Fruit fly (Drosophila melanogaster) whole organism, prepupa: Measurements from ENCODE around the gene CG1304.

Source experiments
- Blimp-1 ChIP-seq: fragments of 200-800 bp; sonication (Bioruptor generic); optimal IDR thresholded peaks from 3 replicates; lab custom pipeline; 2017; ENCODE audit warnings: missing biosample characterization, missing genetic modification characterization, mild to moderate bottlenecking, moderate library complexity, missing genetic modification reagents
- CG10631 ChIP-seq: fragments of 200-800 bp; sonication (Bioruptor generic); optimal IDR thresholded peaks from 2 replicates; lab custom pipeline; 2016; ENCODE audit warnings: missing biosample characterization, missing genetic modification characterization
- CG10669 ChIP-seq: fragments of 200-800 bp; sonication (Bioruptor generic); optimal IDR thresholded peaks from 3 replicates; lab custom pipeline; 2018; ENCODE audit warnings: missing biosample characterization, mild to moderate bottlenecking, missing genetic modification characterization, moderate library complexity
- CG11294 ChIP-seq: fragments of 200-800 bp; sonication (Bioruptor generic); IDR thresholded peaks from 2 replicates; pipeline ENCODE4 v1.3.6; 2022; ENCODE audit warnings: missing biosample characterization, missing genetic modification characterization
- CG11762 ChIP-seq: fragments of 200-800 bp; sonication (Bioruptor generic); optimal IDR thresholded peaks from 3 replicates; lab custom pipeline; 2016; ENCODE audit warnings: missing biosample characterization, missing genetic modification characterization; ENCODE audit not compliant: insufficient read depth
- CG11902 ChIP-seq: fragments of 200-800 bp; sonication (Bioruptor generic); optimal IDR thresholded peaks from 3 replicates; lab custom pipeline; 2016; ENCODE audit warnings: missing biosample characterization, missing genetic modification characterization
- CG15336 ChIP-seq: fragments of 200-800 bp; sonication (Bioruptor generic); IDR thresholded peaks from 2 replicates; pipeline ENCODE4 v1.3.6; 2022; ENCODE audit warnings: missing biosample characterization, missing genetic modification characterization
- CG1621 ChIP-seq: fragments of 200-800 bp; sonication (Bioruptor generic); optimal IDR thresholded peaks from 3 replicates; lab custom pipeline; 2018; ENCODE audit warnings: missing biosample characterization, mild to moderate bottlenecking, missing genetic modification characterization
- CG16779 ChIP-seq: fragments of 200-800 bp; sonication (Bioruptor generic); optimal IDR thresholded peaks from 3 replicates; lab custom pipeline; 2017; ENCODE audit warnings: missing biosample characterization, mild to moderate bottlenecking, missing genetic modification characterization
- CG3032 ChIP-seq: fragments of 200-800 bp; optimal IDR thresholded peaks from 2 replicates; lab custom pipeline; 2019; ENCODE audit warnings: missing biosample characterization, mild to moderate bottlenecking, missing genetic modification characterization, moderate library complexity
- CG31627 ChIP-seq: fragments of 200-800 bp; sonication (Bioruptor generic); optimal IDR thresholded peaks from 3 replicates; lab custom pipeline; 2016; ENCODE audit warnings: missing biosample characterization, missing genetic modification characterization
- CG34406 ChIP-seq: fragments of 200-800 bp; sonication (Bioruptor generic); optimal IDR thresholded peaks from 3 replicates; lab custom pipeline; 2016; ENCODE audit warnings: missing biosample characterization, missing genetic modification characterization
- CG3919 ChIP-seq: fragments of 200-800 bp; sonication (Bioruptor generic); optimal IDR thresholded peaks from 3 replicates; lab custom pipeline; 2016; ENCODE audit warnings: missing biosample characterization, missing genetic modification characterization
- CG4318 ChIP-seq: fragments of 200-800 bp; sonication (Bioruptor generic); optimal IDR thresholded peaks from 3 replicates; lab custom pipeline; 2017; ENCODE audit warnings: missing biosample characterization, mild to moderate bottlenecking, missing genetic modification characterization
- CG6276 ChIP-seq: fragments of 200-800 bp; sonication (Bioruptor generic); optimal IDR thresholded peaks from 2 replicates; lab custom pipeline; 2017; ENCODE audit warnings: missing biosample characterization, mild to moderate bottlenecking, missing genetic modification characterization
- CG6792 ChIP-seq: fragments of 200-800 bp; sonication (Bioruptor generic); optimal IDR thresholded peaks from 3 replicates; lab custom pipeline; 2016; ENCODE audit warnings: missing biosample characterization, missing genetic modification characterization
- CG6808 ChIP-seq: fragments of 200-800 bp; sonication (Bioruptor generic); optimal IDR thresholded peaks from 3 replicates; lab custom pipeline; 2017; ENCODE audit warnings: missing biosample characterization, missing genetic modification characterization, mild to moderate bottlenecking, moderate library complexity, missing genetic modification reagents
- CG6854 ChIP-seq: fragments of 200-800 bp; sonication (Bioruptor generic); optimal IDR thresholded peaks from 2 replicates; lab custom pipeline; 2017; ENCODE audit warnings: missing biosample characterization, mild to moderate bottlenecking, missing genetic modification characterization
- CG7368 ChIP-seq: fragments of 200-800 bp; sonication (Bioruptor generic); optimal IDR thresholded peaks from 3 replicates; lab custom pipeline; 2016; ENCODE audit warnings: missing biosample characterization, missing genetic modification characterization
- CG8119 ChIP-seq: fragments of 200-800 bp; sonication (Bioruptor generic); IDR thresholded peaks from 3 replicates; pipeline ENCODE4 v1.3.6; 2022; ENCODE audit warnings: missing biosample characterization, missing genetic modification characterization
- CG8632 ChIP-seq: fragments of 200-800 bp; sonication (Bioruptor generic); optimal IDR thresholded peaks from 3 replicates; lab custom pipeline; 2016; ENCODE audit warnings: missing biosample characterization, missing genetic modification characterization
- CG9139 ChIP-seq: fragments of 200-800 bp; sonication (Bioruptor generic); optimal IDR thresholded peaks from 3 replicates; lab custom pipeline; 2017; ENCODE audit warnings: missing biosample characterization, mild to moderate bottlenecking, missing genetic modification characterization
- Eip75B ChIP-seq: fragments of 200-800 bp; sonication (Bioruptor generic); optimal IDR thresholded peaks from 3 replicates; lab custom pipeline; 2016; ENCODE audit warnings: missing biosample characterization, missing genetic modification characterization
- Eip78C ChIP-seq: fragments of 200-800 bp; sonication (Bioruptor generic); peaks from one replicate; lab custom pipeline; 2016; ENCODE audit warnings: missing biosample characterization, missing genetic modification characterization
- Eip93F ChIP-seq: fragments of 200-800 bp; sonication (Bioruptor generic); optimal IDR thresholded peaks from 2 replicates; lab custom pipeline; 2016; ENCODE audit warnings: missing biosample characterization, mild to moderate bottlenecking, missing genetic modification characterization
- Ets21C ChIP-seq: fragments of 200-800 bp; sonication (Bioruptor generic); optimal IDR thresholded peaks from 3 replicates; lab custom pipeline; 2016; ENCODE audit warnings: missing biosample characterization, missing genetic modification characterization
- Gug ChIP-seq: fragments of 200-800 bp; sonication (Bioruptor generic); IDR thresholded peaks from 2 replicates; pipeline ENCODE4 v1.3.6; 2022; ENCODE audit warnings: missing biosample characterization, missing genetic modification characterization
- Hr39 ChIP-seq: fragments of 200-800 bp; sonication (Bioruptor generic); optimal IDR thresholded peaks from 2 replicates; lab custom pipeline; 2016; ENCODE audit warnings: missing biosample characterization, missing genetic modification characterization
- Hr4 ChIP-seq: fragments of 200-800 bp; sonication (Bioruptor generic); optimal IDR thresholded peaks from 3 replicates; lab custom pipeline; 2016; ENCODE audit warnings: missing biosample characterization, missing genetic modification characterization
- Lpt ChIP-seq: fragments of 200-800 bp; sonication (Bioruptor generic); optimal IDR thresholded peaks from 3 replicates; lab custom pipeline; 2016; ENCODE audit warnings: missing biosample characterization, missing genetic modification characterization
- Met ChIP-seq: fragments of 200-800 bp; sonication (Bioruptor generic); optimal IDR thresholded peaks from 3 replicates; lab custom pipeline; 2016; ENCODE audit warnings: missing biosample characterization, missing genetic modification characterization
- OdsH ChIP-seq: fragments of 200-800 bp; sonication (Bioruptor generic); optimal IDR thresholded peaks from 3 replicates; lab custom pipeline; 2016; ENCODE audit warnings: missing biosample characterization, missing genetic modification characterization
- Smox ChIP-seq: fragments of 200-800 bp; sonication (Bioruptor generic); optimal IDR thresholded peaks from 3 replicates; lab custom pipeline; 2016; ENCODE audit warnings: missing biosample characterization, missing genetic modification characterization
- Sox102F ChIP-seq: fragments of 200-800 bp; sonication (Bioruptor generic); optimal IDR thresholded peaks from 2 replicates; lab custom pipeline; 2016; ENCODE audit warnings: missing biosample characterization, mild to moderate bottlenecking, missing genetic modification characterization
- Sox14 ChIP-seq: fragments of 200-800 bp; sonication (Bioruptor generic); optimal IDR thresholded peaks from 3 replicates; lab custom pipeline; 2016; ENCODE audit warnings: missing biosample characterization, missing genetic modification characterization
- Sox15 ChIP-seq: fragments of 200-800 bp; sonication (Bioruptor generic); optimal IDR thresholded peaks from 3 replicates; lab custom pipeline; 2016; ENCODE audit warnings: missing biosample characterization, missing genetic modification characterization
- achi ChIP-seq: fragments of 200-800 bp; sonication (Bioruptor generic); optimal IDR thresholded peaks from 3 replicates; lab custom pipeline; 2016; ENCODE audit warnings: missing biosample characterization, missing genetic modification characterization
- cyc ChIP-seq: fragments of 200-800 bp; sonication (Bioruptor generic); optimal IDR thresholded peaks from 3 replicates; lab custom pipeline; 2016; ENCODE audit warnings: missing biosample characterization, missing genetic modification characterization
- dac ChIP-seq: fragments of 200-800 bp; sonication (Bioruptor generic); optimal IDR thresholded peaks from 2 replicates; lab custom pipeline; 2017; ENCODE audit warnings: missing biosample characterization, mild to moderate bottlenecking, missing genetic modification characterization
- fd59A ChIP-seq: fragments of 200-800 bp; sonication (Bioruptor generic); optimal IDR thresholded peaks from 2 replicates; lab custom pipeline; 2017; ENCODE audit warnings: missing biosample characterization, mild to moderate bottlenecking, missing genetic modification characterization, missing genetic modification reagents
- fd85E ChIP-seq: fragments of 200-800 bp; sonication (Bioruptor generic); optimal IDR thresholded peaks from 3 replicates; lab custom pipeline; 2016; ENCODE audit warnings: missing biosample characterization, missing genetic modification characterization
- fkh ChIP-seq: fragments of 200-800 bp; sonication (Bioruptor generic); optimal IDR thresholded peaks from 3 replicates; lab custom pipeline; 2017; ENCODE audit warnings: missing biosample characterization, mild to moderate bottlenecking, missing genetic modification characterization, moderate library complexity
- pdm3 ChIP-seq: fragments of 200-800 bp; sonication (Bioruptor generic); optimal IDR thresholded peaks from 3 replicates; lab custom pipeline; 2016; ENCODE audit warnings: missing biosample characterization, missing genetic modification characterization
- salr ChIP-seq, 2 experiments: fragments of 200-800 bp; sonication (Bioruptor generic); optimal IDR thresholded peaks; 3 replicates each; lab custom pipeline; 2016 to 2018; ENCODE audit warnings: missing biosample characterization in 2 of 2, missing genetic modification characterization in 2 of 2, mild to moderate bottlenecking in 1 of 2
- spab ChIP-seq: fragments of 200-800 bp; sonication (Bioruptor generic); optimal IDR thresholded peaks from 2 replicates; lab custom pipeline; 2017; ENCODE audit warnings: missing biosample characterization, mild to moderate bottlenecking, missing genetic modification characterization, missing genetic modification reagents
- ss ChIP-seq, 2 experiments: fragments of 200-800 bp; sonication (Bioruptor generic); optimal IDR thresholded peaks; 2 replicates in 1 of 2; 3 replicates in 1 of 2; lab custom pipeline; 2017 to 2018; ENCODE audit warnings: mild to moderate bottlenecking in 2 of 2, missing biosample characterization in 2 of 2, missing genetic modification characterization in 2 of 2, moderate library complexity in 1 of 2
- svp ChIP-seq: fragments of 200-800 bp; sonication (Bioruptor generic); peaks from one replicate; lab custom pipeline; 2016; ENCODE audit warnings: missing biosample characterization, missing genetic modification characterization
- topi ChIP-seq: fragments of 200-800 bp; sonication (Bioruptor generic); optimal IDR thresholded peaks from 3 replicates; lab custom pipeline; 2016; ENCODE audit warnings: missing biosample characterization, missing genetic modification characterization
- vri ChIP-seq: fragments of 200-800 bp; sonication (Bioruptor generic); optimal IDR thresholded peaks from 3 replicates; lab custom pipeline; 2016; ENCODE audit warnings: missing biosample characterization, mild to moderate bottlenecking, missing genetic modification characterization

Gene CG1304

DNA sequence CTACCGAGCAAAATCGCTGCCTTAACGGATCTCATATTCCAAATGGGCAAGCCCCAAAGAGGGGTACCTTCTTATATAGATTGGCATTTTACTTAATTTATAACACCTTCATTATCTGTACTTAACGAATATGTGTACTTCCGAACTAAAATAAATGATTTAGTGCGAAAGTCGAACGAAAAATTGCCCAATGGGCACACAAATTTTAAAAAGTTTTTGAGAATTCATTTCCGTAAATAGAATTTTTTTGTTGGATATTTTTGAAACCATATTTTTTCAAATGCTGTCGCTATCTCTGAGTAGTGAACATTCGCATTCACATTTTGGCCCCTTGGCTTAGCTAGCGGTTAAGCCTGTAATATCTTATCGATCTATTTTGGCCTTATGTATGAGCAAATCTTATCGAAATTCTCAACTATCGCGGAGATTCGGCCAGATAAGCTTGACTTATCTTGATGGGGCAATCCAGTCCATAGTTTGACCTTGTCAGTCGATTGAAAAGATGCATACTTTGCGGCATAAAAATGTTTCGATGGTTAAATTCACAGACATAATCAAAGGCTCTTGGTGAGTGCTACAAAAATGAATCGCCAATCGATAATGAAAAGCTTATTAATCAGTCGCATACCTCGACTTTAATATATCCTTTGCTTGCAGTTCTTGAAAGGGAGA, at the start of gene CG1304:
Gene CG1304, minus strand, starts transcription at position 51 of the 672 bp plus-strand sequence.
- TF ChIP-seq dac (GFP tag; lab: Kevin White, UChicago) (no peak), CG11294 (GFP tag; lab: Robert Waterston, UW) (no peak), achi (GFP tag; lab: Kevin White, UChicago) (no peak), Ets21C (no peak), salr (GFP tag; optimal IDR thresholded peaks at IDR 0.05; lab: Kevin White, UChicago) (no peak), CG15336 (GFP tag; lab: Robert Waterston, UW) (no peak), CG8119 (GFP tag; lab: Robert Waterston, UW) (no peak), svp (GFP tag; lab: Kevin White, UChicago) (no peak)

DNA sequence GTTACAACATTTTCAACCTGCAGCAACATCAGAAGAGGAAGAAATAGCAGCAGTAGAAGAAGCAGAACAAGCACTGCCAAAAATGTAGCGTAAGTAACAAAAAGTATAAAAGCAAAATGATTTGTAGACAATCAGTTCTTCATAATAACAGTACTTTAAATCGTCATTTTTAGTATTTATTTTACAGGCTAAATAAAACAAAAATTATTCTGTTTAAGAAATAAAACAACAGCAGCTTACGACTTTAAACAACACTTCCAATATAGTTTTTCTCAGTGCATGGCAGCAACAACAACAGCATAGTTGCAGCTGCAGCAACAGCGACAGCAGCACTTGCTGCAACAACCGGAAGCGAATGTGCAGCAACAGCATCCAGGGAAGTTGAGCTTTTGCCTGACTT, 45.3 kb upstream of the CG1304 start:
- TF ChIP-seq CG11902 (GFP tag; lab: Kevin White, UChicago), result no peak
- TF ChIP-seq CG10631, result peak; percentile 40
- peak; percentile 34 for TF ChIP-seq CG6276 (GFP tag; lab: Kevin White, UChicago)
- peak; percentile 49 for TF ChIP-seq CG10669 (GFP tag; lab: Kevin White, UChicago)
- peak; percentile 30 for TF ChIP-seq pdm3 (GFP tag; lab: Kevin White, UChicago)
- TF ChIP-seq Eip78C, result no peak
- no peak for TF ChIP-seq CG11294 (GFP tag; lab: Robert Waterston, UW)
- no peak for TF ChIP-seq CG31627 (GFP tag; lab: Kevin White, UChicago)
- peak; percentile 8 for TF ChIP-seq CG34406
- no peak for TF ChIP-seq vri (GFP tag; lab: Kevin White, UChicago)
- no peak for TF ChIP-seq Blimp-1 (GFP tag; lab: Kevin White, UChicago)
- TF ChIP-seq achi (GFP tag; lab: Kevin White, UChicago), result peak; percentile 10
- peak; percentile 22 for TF ChIP-seq Eip75B (GFP tag; lab: Kevin White, UChicago)
- no peak for TF ChIP-seq fkh
- TF ChIP-seq Hr4 (GFP tag; lab: Kevin White, UChicago), result peak; percentile 37
- peak; percentile 45 for TF ChIP-seq CG3919 (GFP tag; lab: Kevin White, UChicago)
- no peak for TF ChIP-seq Gug (GFP tag; lab: Robert Waterston, UW)
- TF ChIP-seq Smox, result no peak
- TF ChIP-seq CG3032 (tag; lab: Kevin White, UChicago), result no peak
- TF ChIP-seq CG6854 (GFP tag; lab: Kevin White, UChicago), result no peak
- peak; percentile 29 for TF ChIP-seq svp (GFP tag; lab: Kevin White, UChicago)
- peak; percentile 18 for TF ChIP-seq OdsH (GFP tag; lab: Kevin White, UChicago)
- TF ChIP-seq dac (GFP tag; lab: Kevin White, UChicago), result no peak
- no peak; the same call in 1 of the 2 replicates for TF ChIP-seq CG15336 (GFP tag; lab: Robert Waterston, UW)
- TF ChIP-seq CG6792, result no peak
- TF ChIP-seq CG4318 (GFP tag; lab: Kevin White, UChicago), result peak; percentile 19
- no peak for TF ChIP-seq fd85E (GFP tag; lab: Kevin White, UChicago)
- no peak for TF ChIP-seq spab (GFP tag; lab: Kevin White, UChicago)
- no peak for TF ChIP-seq Sox102F (GFP tag; lab: Kevin White, UChicago)
- no peak for TF ChIP-seq Lpt
- TF ChIP-seq CG11762, result no peak
- TF ChIP-seq CG16779, result no peak
- no peak for TF ChIP-seq fd59A (GFP tag; lab: Kevin White, UChicago)
- TF ChIP-seq Eip93F (GFP tag; lab: Kevin White, UChicago), result no peak
- TF ChIP-seq CG1621, result no peak
- TF ChIP-seq CG9139, result no peak
- peak in 1 of 2 experiments; percentile 31 for TF ChIP-seq ss (GFP tag; optimal IDR thresholded peaks at IDR 0.05; lab: Kevin White, UChicago)
- no peak for TF ChIP-seq CG6808 (GFP tag; lab: Kevin White, UChicago)
- no peak for TF ChIP-seq Sox15 (GFP tag; lab: Kevin White, UChicago)
- TF ChIP-seq CG7368 (GFP tag; lab: Kevin White, UChicago), result no peak
- no peak for TF ChIP-seq Hr39 (GFP tag; lab: Kevin White, UChicago)
- no peak for TF ChIP-seq salr (GFP tag; optimal IDR thresholded peaks at IDR 0.05; lab: Kevin White, UChicago)
- no peak for TF ChIP-seq topi (GFP tag; lab: Kevin White, UChicago)
- TF ChIP-seq cyc (GFP tag; lab: Kevin White, UChicago), result peak; percentile 13
- TF ChIP-seq CG8632, result no peak
- TF ChIP-seq Sox14 (GFP tag; lab: Kevin White, UChicago), result no peak
- no peak for TF ChIP-seq Met
